Worm (Caenorhabditis elegans) whole organism, midembryonic: ENCODE results near the gene C12D5.10.

ENCODE experiments used
- cog-1 ChIP-seq: sonication (generic microtip); optimal IDR thresholded peaks from 2 replicates; lab custom pipeline; 2016; ENCODE audit warnings: missing genetic modification characterization, missing compliant biosample characterization
- flt-1 ChIP-seq: fragments of 200-800 bp; sonication (Bioruptor generic); IDR thresholded peaks from 2 replicates; pipeline ENCODE4 v1.3.6; 2022; ENCODE audit warnings: missing genetic modification characterization, missing compliant biosample characterization
- klf-2 ChIP-seq: fragments of 200-800 bp; sonication (Bioruptor generic); conservative IDR thresholded peaks from 2 replicates; pipeline ENCODE4 v1.3.6; 2022; ENCODE audit warnings: missing genetic modification reagents, missing genetic modification characterization, missing compliant biosample characterization
- med-1 ChIP-seq: sonication (generic microtip); optimal IDR thresholded peaks from 2 replicates; lab custom pipeline; 2017; ENCODE audit warnings: missing genetic modification characterization, mild to moderate bottlenecking, missing compliant biosample characterization, antibody characterized with exemption, missing genetic modification reagents; ENCODE audit not compliant: insufficient read depth
- ref-1 ChIP-seq: fragments of 200-800 bp; sonication (Bioruptor generic); conservative IDR thresholded peaks from 2 replicates; pipeline ENCODE4 v1.3.6; 2022; ENCODE audit warnings: missing genetic modification reagents, missing genetic modification characterization, missing compliant biosample characterization
- tab-1 ChIP-seq: fragments of 200-800 bp; sonication (Bioruptor generic); IDR thresholded peaks from 2 replicates; pipeline ENCODE4 v1.3.6; 2022; ENCODE audit warnings: missing genetic modification characterization, missing compliant biosample characterization
- ztf-23 ChIP-seq: fragments of 200-800 bp; sonication (Bioruptor generic); IDR thresholded peaks from 2 replicates; pipeline ENCODE4 v1.3.6; 2022; ENCODE audit warnings: missing genetic modification reagents, missing genetic modification characterization, missing compliant biosample characterization
- ztf-29 ChIP-seq: fragments of 200-800 bp; sonication (Bioruptor generic); IDR thresholded peaks from 2 replicates; pipeline ENCODE4 v1.3.6; 2022; ENCODE audit warnings: missing genetic modification reagents, missing genetic modification characterization, missing compliant biosample characterization

ce11 chrV:7716034-7716433 lies 22.7 kb upstream of the C12D5.10 start, which contains the start of gene ZK105.12:
- TF ChIP-seq klf-2 (GFP tag; lab: Robert Waterston, UW): no peak
- no peak for TF ChIP-seq ref-1 (GFP tag; lab: Robert Waterston, UW)
- no peak for TF ChIP-seq ztf-29 (GFP tag; lab: Robert Waterston, UW)
- TF ChIP-seq ztf-23: no peak
- TF ChIP-seq flt-1: no peak
- no peak for TF ChIP-seq tab-1
- no peak for TF ChIP-seq med-1
- TF ChIP-seq cog-1: no peak
